Worm (Caenorhabditis elegans) whole organism, L3 larva: ENCODE measurements around the gene Y46G5A.15.

Experiments used
- R02D3.7 ChIP-seq: fragments of 150-350 bp; optimal IDR thresholded peaks from 2 replicates; lab custom pipeline; 2014; ENCODE audit warnings: missing biosample characterization, missing genetic modification characterization
- elt-1 ChIP-seq: fragments of 150-350 bp; optimal IDR thresholded peaks from 2 replicates; lab custom pipeline; 2014; ENCODE audit warnings: missing biosample characterization, missing genetic modification characterization
- elt-3 ChIP-seq, 3 experiments: fragments of 150-350 bp in 1 of 3; sonication (generic microtip) in 2 of 3; optimal IDR thresholded peaks; 2 replicates in 2 of 3; 4 replicates in 1 of 3; lab custom pipeline; 2014 to 2017; ENCODE audit warnings: missing biosample characterization in 3 of 3, missing genetic modification characterization in 3 of 3
- fkh-10 ChIP-seq: sonication (generic microtip); optimal IDR thresholded peaks from 2 replicates; lab custom pipeline; 2017; ENCODE audit warnings: missing biosample characterization, missing genetic modification reagents, missing genetic modification characterization
- fkh-2 ChIP-seq: fragments of 150-350 bp; optimal IDR thresholded peaks from 2 replicates; lab custom pipeline; 2014; ENCODE audit warnings: missing biosample characterization, missing genetic modification reagents, missing genetic modification characterization
- nhr-76 ChIP-seq: fragments of 150-350 bp; sonication (generic microtip); optimal IDR thresholded peaks from 5 replicates; lab custom pipeline; 2014; ENCODE audit warnings: missing biosample characterization, missing genetic modification characterization
- pqm-1 ChIP-seq: fragments of 150-350 bp; optimal IDR thresholded peaks from 2 replicates; lab custom pipeline; 2017; ENCODE audit warnings: missing biosample characterization, missing genetic modification characterization, inconsistent platforms
- snpc-4 ChIP-seq: fragments of 150-350 bp; optimal IDR thresholded peaks from 2 replicates; lab custom pipeline; 2014; ENCODE audit warnings: missing biosample characterization, missing genetic modification characterization

ce11 chrII:12824463-12824862 lies 39.2 kb upstream of the Y46G5A.15 start:
- TF ChIP-seq elt-1 (tag; lab: Kevin White, UChicago) = no peak
- no peak for TF ChIP-seq pqm-1 (tag; lab: Kevin White, UChicago)
- TF ChIP-seq fkh-10 (GFP tag; lab: Kevin White, UChicago) = no peak
- TF ChIP-seq R02D3.7 (tag; lab: Kevin White, UChicago) = no peak
- TF ChIP-seq fkh-2 (tag; lab: Kevin White, UChicago) = no peak
- TF ChIP-seq elt-3 (tag; optimal IDR thresholded peaks at IDR 0.05; lab: Kevin White, UChicago) = no peak
- TF ChIP-seq nhr-76 (tag; lab: Kevin White, UChicago) = no peak
- no peak for TF ChIP-seq snpc-4
